Fruit fly (Drosophila melanogaster) whole organism, embryonic: ENCODE measurements around the gene His3.3A.

ENCODE experiments used
- Ada2b ChIP-seq: fragments of 200-800 bp; sonication (Bioruptor generic); IDR thresholded peaks from 2 replicates; pipeline ENCODE4 v1.3.6; 2022; ENCODE audit warnings: missing biosample characterization, missing genetic modification characterization
- Bdp1 ChIP-seq: fragments of 200-800 bp; sonication (Bioruptor generic); optimal IDR thresholded peaks from 3 replicates; lab custom pipeline; 2016; ENCODE audit warnings: missing biosample characterization, missing genetic modification characterization
- C15 ChIP-seq: fragments of 200-800 bp; sonication (Bioruptor generic); IDR thresholded peaks from 3 replicates; pipeline ENCODE4 v1.3.6; 2022; ENCODE audit warnings: missing biosample characterization, missing genetic modification characterization
- CG10267 ChIP-seq: fragments of 200-800 bp; sonication (Bioruptor generic); optimal IDR thresholded peaks from 2 replicates; lab custom pipeline; 2018; ENCODE audit warnings: missing biosample characterization, mild to moderate bottlenecking, missing genetic modification characterization, moderate library complexity
- CG10959 ChIP-seq: fragments of 200-800 bp; sonication (Bioruptor generic); IDR thresholded peaks from 2 replicates; pipeline ENCODE4 v1.3.6; 2022; ENCODE audit warnings: missing biosample characterization, missing genetic modification characterization
- CG11093 ChIP-seq: fragments of 200-800 bp; sonication (Bioruptor generic); IDR thresholded peaks from 3 replicates; pipeline ENCODE4 v1.3.6; 2022; ENCODE audit warnings: missing biosample characterization, missing genetic modification characterization
- CG11696 ChIP-seq: fragments of 200-800 bp; sonication (Bioruptor generic); IDR thresholded peaks from 2 replicates; pipeline ENCODE4 v1.3.6; 2022; ENCODE audit warnings: missing biosample characterization, missing genetic modification characterization
- CG12299 ChIP-seq: fragments of 200-800 bp; sonication (Bioruptor generic); optimal IDR thresholded peaks from 2 replicates; lab custom pipeline; 2018; ENCODE audit warnings: missing biosample characterization, mild to moderate bottlenecking, missing genetic modification characterization
- CG14667 ChIP-seq: fragments of 200-800 bp; sonication (Bioruptor generic); IDR thresholded peaks from 2 replicates; pipeline ENCODE4 v1.3.6; 2022; ENCODE audit warnings: missing biosample characterization, missing genetic modification characterization
- CG15011 ChIP-seq: fragments of 200-800 bp; sonication (Bioruptor generic); optimal IDR thresholded peaks from 3 replicates; lab custom pipeline; 2018; ENCODE audit warnings: missing biosample characterization, mild to moderate bottlenecking, missing genetic modification characterization
- CG15514 ChIP-seq: fragments of 200-800 bp; sonication (Bioruptor generic); optimal IDR thresholded peaks from 3 replicates; lab custom pipeline; 2017; ENCODE audit warnings: missing biosample characterization, missing genetic modification characterization, mild to moderate bottlenecking, moderate library complexity, missing genetic modification reagents
- CG17328 ChIP-seq: fragments of 200-800 bp; sonication (Bioruptor generic); IDR thresholded peaks from 2 replicates; pipeline ENCODE4 v1.3.6; 2022; ENCODE audit warnings: missing biosample characterization, missing genetic modification characterization
- CG17802 ChIP-seq: fragments of 200-800 bp; sonication (Bioruptor generic); optimal IDR thresholded peaks from 2 replicates; lab custom pipeline; 2018; ENCODE audit warnings: missing biosample characterization, mild to moderate bottlenecking, missing genetic modification characterization, moderate library complexity
- CG2116 ChIP-seq: fragments of 200-800 bp; sonication (Bioruptor generic); optimal IDR thresholded peaks from 3 replicates; lab custom pipeline; 2018; ENCODE audit warnings: missing biosample characterization, mild to moderate bottlenecking, missing genetic modification characterization
- CG32767 ChIP-seq: fragments of 200-800 bp; sonication (Bioruptor generic); IDR thresholded peaks from 2 replicates; pipeline ENCODE4 v1.3.6; 2022; ENCODE audit warnings: missing biosample characterization, missing genetic modification characterization
- CG3407 ChIP-seq: fragments of 200-800 bp; sonication (Bioruptor generic); optimal IDR thresholded peaks from 2 replicates; lab custom pipeline; 2018; ENCODE audit warnings: missing biosample characterization, mild to moderate bottlenecking, missing genetic modification characterization
- CG6765 ChIP-seq: fragments of 200-800 bp; sonication (Bioruptor generic); optimal IDR thresholded peaks from 3 replicates; lab custom pipeline; 2017; ENCODE audit warnings: missing biosample characterization, mild to moderate bottlenecking, missing genetic modification characterization
- CG6854 ChIP-seq: fragments of 200-800 bp; sonication (Bioruptor generic); optimal IDR thresholded peaks from 3 replicates; lab custom pipeline; 2017; ENCODE audit warnings: missing biosample characterization, mild to moderate bottlenecking, missing genetic modification characterization
- CG7357 ChIP-seq: fragments of 200-800 bp; sonication (Bioruptor generic); IDR thresholded peaks from 3 replicates; pipeline ENCODE4 v1.3.6; 2022; ENCODE audit warnings: missing biosample characterization, missing genetic modification characterization
- CG7745 ChIP-seq: fragments of 200-800 bp; sonication (Bioruptor generic); optimal IDR thresholded peaks from 2 replicates; lab custom pipeline; 2018; ENCODE audit warnings: missing biosample characterization, mild to moderate bottlenecking, missing genetic modification characterization, moderate library complexity
- CG7839 ChIP-seq: fragments of 200-800 bp; sonication (Bioruptor generic); optimal IDR thresholded peaks from 3 replicates; lab custom pipeline; 2018; ENCODE audit warnings: missing biosample characterization, mild to moderate bottlenecking, missing genetic modification characterization, moderate library complexity
- CG8765 ChIP-seq: fragments of 200-800 bp; sonication (Bioruptor generic); IDR thresholded peaks from 2 replicates; pipeline ENCODE4 v1.3.6; 2022; ENCODE audit warnings: missing biosample characterization, missing genetic modification characterization
- CHES-1-like ChIP-seq: fragments of 200-800 bp; sonication (Bioruptor generic); optimal IDR thresholded peaks from 2 replicates; lab custom pipeline; 2016; ENCODE audit warnings: missing biosample characterization, missing genetic modification characterization
- Chrac-16 ChIP-seq: fragments of 200-800 bp; sonication (Bioruptor generic); optimal IDR thresholded peaks from 3 replicates; lab custom pipeline; 2016; ENCODE audit warnings: missing biosample characterization, missing genetic modification characterization
- Eip74EF ChIP-seq, 2 experiments: fragments of 200-800 bp in 1 of 2; fragments of >200 bp in 1 of 2; sonication (Bioruptor generic) in 1 of 2; optimal IDR thresholded peaks; 2 replicates each; lab custom pipeline; 2017 to 2019; ENCODE audit warnings: missing biosample characterization in 2 of 2, missing genetic modification characterization in 2 of 2, mild to moderate bottlenecking in 1 of 2, moderate library complexity in 1 of 2
- Fer1 ChIP-seq: fragments of 200-800 bp; sonication (Bioruptor generic); optimal IDR thresholded peaks from 2 replicates; lab custom pipeline; 2017; ENCODE audit warnings: missing biosample characterization, mild to moderate bottlenecking, missing genetic modification characterization
- Fer2 ChIP-seq: fragments of 200-800 bp; sonication (Bioruptor generic); optimal IDR thresholded peaks from 2 replicates; lab custom pipeline; 2018; ENCODE audit warnings: missing biosample characterization, mild to moderate bottlenecking, missing genetic modification characterization, moderate library complexity
- Med ChIP-seq: fragments of 200-800 bp; sonication (Bioruptor generic); peaks from one replicate; lab custom pipeline; 2016; ENCODE audit warnings: missing biosample characterization, missing genetic modification characterization, mild to moderate bottlenecking, inconsistent platforms, moderate library complexity
- Oli ChIP-seq: fragments of 200-800 bp; sonication (Bioruptor generic); optimal IDR thresholded peaks from 2 replicates; lab custom pipeline; 2018; ENCODE audit warnings: missing biosample characterization, mild to moderate bottlenecking, missing genetic modification characterization, moderate library complexity
- Scr ChIP-seq: fragments of 200-800 bp; sonication (Bioruptor generic); IDR thresholded peaks from 2 replicates; pipeline ENCODE4 v1.3.6; 2022; ENCODE audit warnings: missing biosample characterization, missing genetic modification characterization; ENCODE audit not compliant: partially characterized antibody
- Xbp1 ChIP-seq: fragments of 200-800 bp; sonication (Bioruptor generic); optimal IDR thresholded peaks from 3 replicates; lab custom pipeline; 2016; ENCODE audit warnings: missing biosample characterization, mild to moderate bottlenecking, missing genetic modification characterization
- ac ChIP-seq: fragments of 200-800 bp; sonication (Bioruptor generic); optimal IDR thresholded peaks from 3 replicates; lab custom pipeline; 2017; ENCODE audit warnings: missing biosample characterization, mild to moderate bottlenecking, missing genetic modification characterization
- cato ChIP-seq: fragments of 200-800 bp; sonication (Bioruptor generic); optimal IDR thresholded peaks from 2 replicates; lab custom pipeline; 2016; ENCODE audit warnings: missing biosample characterization, missing genetic modification characterization, borderline replicate concordance
- dpn ChIP-seq, 2 experiments: fragments of 200-800 bp; sonication (Bioruptor generic); optimal IDR thresholded peaks; 3 replicates each; lab custom pipeline; 2016; ENCODE audit warnings: missing biosample characterization in 2 of 2, missing genetic modification characterization in 2 of 2
- emc ChIP-seq: fragments of 200-800 bp; sonication (Bioruptor generic); optimal IDR thresholded peaks from 2 replicates; lab custom pipeline; 2016; ENCODE audit warnings: missing biosample characterization, missing genetic modification characterization
- eyg ChIP-seq: fragments of 200-800 bp; sonication (Bioruptor generic); optimal IDR thresholded peaks from 3 replicates; lab custom pipeline; 2016; ENCODE audit warnings: missing biosample characterization, missing genetic modification characterization
- fd102C ChIP-seq: fragments of 200-800 bp; sonication (Bioruptor generic); optimal IDR thresholded peaks from 2 replicates; lab custom pipeline; 2018; ENCODE audit warnings: missing biosample characterization, mild to moderate bottlenecking, missing genetic modification characterization, moderate library complexity
- fd3F ChIP-seq: fragments of 200-800 bp; sonication (Bioruptor generic); optimal IDR thresholded peaks from 2 replicates; lab custom pipeline; 2018; ENCODE audit warnings: missing biosample characterization, mild to moderate bottlenecking, missing genetic modification characterization, moderate library complexity
- gfzf ChIP-seq: fragments of 200-800 bp; sonication (Bioruptor generic); optimal IDR thresholded peaks from 2 replicates; lab custom pipeline; 2016; ENCODE audit warnings: missing biosample characterization, mild to moderate bottlenecking, missing genetic modification characterization, moderate library complexity
- gro ChIP-seq: fragments of 200-800 bp; sonication (Bioruptor generic); optimal IDR thresholded peaks from 2 replicates; lab custom pipeline; 2016; ENCODE audit warnings: missing biosample characterization, missing genetic modification characterization
- gt ChIP-seq: fragments of 200-800 bp; sonication (Bioruptor generic); IDR thresholded peaks from 2 replicates; pipeline ENCODE4 v1.3.6; 2022; ENCODE audit warnings: missing biosample characterization, missing genetic modification characterization
- hb ChIP-seq: fragments of 200-800 bp; sonication (Bioruptor generic); IDR thresholded peaks from 3 replicates; pipeline ENCODE4 v1.3.6; 2022; ENCODE audit warnings: missing biosample characterization, missing genetic modification characterization; ENCODE audit not compliant: partially characterized antibody
- mam ChIP-seq: fragments of 200-800 bp; sonication (Bioruptor generic); optimal IDR thresholded peaks from 3 replicates; lab custom pipeline; 2016; ENCODE audit warnings: missing biosample characterization, missing genetic modification characterization
- org-1 ChIP-seq: fragments of 200-800 bp; sonication (Bioruptor generic); optimal IDR thresholded peaks from 2 replicates; lab custom pipeline; 2017; ENCODE audit warnings: missing biosample characterization, missing genetic modification characterization
- p53 ChIP-seq: fragments of 200-800 bp; sonication (Bioruptor generic); optimal IDR thresholded peaks from 2 replicates; lab custom pipeline; 2016; ENCODE audit warnings: missing biosample characterization, missing genetic modification characterization
- prd ChIP-seq, 3 experiments: fragments of >200 bp in 2 of 3; fragments of 200-800 bp in 1 of 3; sonication (Bioruptor generic) in 1 of 3; optimal IDR thresholded peaks in 2 of 3; IDR thresholded peaks in 1 of 3; 2 replicates in 2 of 3; 3 replicates in 1 of 3; pipeline versions ENCODE4 v1.3.6 to Lab custom; 2017 to 2022; ENCODE audit warnings: missing biosample characterization in 1 of 3, missing genetic modification characterization in 1 of 3
- sens-2 ChIP-seq: fragments of 200-800 bp; sonication (Bioruptor generic); IDR thresholded peaks from 2 replicates; pipeline ENCODE4 v1.3.6; 2022; ENCODE audit warnings: missing biosample characterization, missing genetic modification characterization
- toy ChIP-seq: fragments of 200-800 bp; sonication (Bioruptor generic); IDR thresholded peaks from 2 replicates; pipeline ENCODE4 v1.3.6; 2022; ENCODE audit warnings: missing biosample characterization, missing genetic modification characterization
- z ChIP-seq: fragments of 200-800 bp; sonication (Bioruptor generic); IDR thresholded peaks from 3 replicates; pipeline ENCODE4 v1.3.6; 2022; ENCODE audit warnings: missing biosample characterization, missing genetic modification characterization

The His3.3A gene

dm6 chr2L:5052367-5052914 is 2.4 kb upstream of the His3.3A start, which contains the start of gene senju (continued):
- TF ChIP-seq CG8765 (GFP tag; lab: Robert Waterston, UW) (peak; percentile 50), emc (GFP tag; lab: Kevin White, UChicago) (peak; percentile 78), sens-2 (GFP tag; lab: Robert Waterston, UW) (peak; percentile 76), CHES-1-like (peak; percentile 96), CG17328 (GFP tag; lab: Robert Waterston, UW) (peak; percentile 92), z (GFP tag; lab: Robert Waterston, UW) (0 out of 3 replicates have a peak, but pooled peaks have one; percentile 33), CG7357 (GFP tag; lab: Robert Waterston, UW) (no peak; the same call in 2 of the 3 replicates), CG32767 (GFP tag; lab: Robert Waterston, UW) (peak; percentile 64; the same call in 1 of the 2 replicates), dpn (GFP tag; optimal IDR thresholded peaks at IDR 0.05; lab: Kevin White, UChicago) (peak; percentile 85 to 93), toy (GFP tag; lab: Robert Waterston, UW) (peak; percentile 35; the same call in 1 of the 2 replicates), CG7745 (no peak), CG11696 (GFP tag; lab: Robert Waterston, UW) (peak; percentile 53), eyg (GFP tag; lab: Kevin White, UChicago) (peak; percentile 82), hb (GFP tag; lab: Robert Waterston, UW) (no peak), cato (peak; percentile 58), CG2116 (peak; percentile 67), Bdp1 (GFP tag; lab: Kevin White, UChicago) (peak; percentile 78), org-1 (GFP tag; lab: Kevin White, UChicago) (peak; percentile 85), CG15514 (GFP tag; lab: Kevin White, UChicago) (peak; percentile 88), CG14667 (peak; percentile 71), Ada2b (GFP tag; lab: Robert Waterston, UW) (peak; percentile 81), gt (GFP tag; lab: Robert Waterston, UW) (no peak), C15 (GFP tag; lab: Robert Waterston, UW) (peak; percentile 64; the same call in 1 of the 3 replicates), CG6765 (GFP tag; lab: Kevin White, UChicago) (peak; percentile 81), Fer1 (GFP tag; lab: Kevin White, UChicago) (peak; percentile 87), fd102C (no peak), Fer2 (tag; lab: Kevin White, UChicago) (peak; percentile 62), Xbp1 (GFP tag; lab: Kevin White, UChicago) (peak; percentile 88), Scr (peak; percentile 54), fd3F (GFP tag; lab: Kevin White, UChicago) (peak; percentile 50), prd (optimal IDR thresholded peaks at IDR 0.05; lab: Kevin White, UChicago) (no peak), prd (GFP tag; IDR thresholded peaks at IDR 0.05; lab: Robert Waterston, UW) (peak; percentile 84), Oli (peak; percentile 78), ac (GFP tag; lab: Kevin White, UChicago) (peak; percentile 15), CG10959 (GFP tag; lab: Robert Waterston, UW) (peak; percentile 50; the same call in 1 of the 2 replicates), mam (GFP tag; lab: Kevin White, UChicago) (peak; percentile 86), Eip74EF (GFP tag; optimal IDR thresholded peaks at IDR 0.05; lab: Kevin White, UChicago) (peak in 1 of 2 experiments; percentile 80), CG7839 (tag; lab: Kevin White, UChicago) (peak; percentile 79), gro (peak; percentile 90), CG11093 (GFP tag; lab: Robert Waterston, UW) (peak; percentile 61; the same call in 2 of the 3 replicates), Chrac-16 (GFP tag; lab: Kevin White, UChicago) (peak; percentile 90), CG6854 (GFP tag; lab: Kevin White, UChicago) (peak; percentile 75), CG15011 (GFP tag; lab: Kevin White, UChicago) (peak; percentile 39), CG17802 (tag; lab: Kevin White, UChicago) (no peak), p53 (GFP tag; lab: Kevin White, UChicago) (peak; percentile 69), gfzf (GFP tag; lab: Kevin White, UChicago) (peak; percentile 44), CG10267 (tag; lab: Kevin White, UChicago) (peak; percentile 99), Med (peak; percentile 98), CG12299 (tag; lab: Kevin White, UChicago) (peak; percentile 50), CG3407 (GFP tag; lab: Kevin White, UChicago) (peak; percentile 66)
